Fruit fly (Drosophila melanogaster) whole organism, embryonic: ENCODE results near the gene CG3630.

Source experiments
- BEAF-32 ChIP-seq: fragments of 200-800 bp; sonication (Bioruptor generic); optimal IDR thresholded peaks from 3 replicates; lab custom pipeline; 2017; ENCODE audit warnings: missing biosample characterization, missing genetic modification characterization, mild to moderate bottlenecking, moderate library complexity, missing genetic modification reagents
- CG10209 ChIP-seq: fragments of 200-800 bp; sonication (Bioruptor generic); optimal IDR thresholded peaks from 3 replicates; lab custom pipeline; 2017; ENCODE audit warnings: missing biosample characterization, mild to moderate bottlenecking, missing genetic modification characterization, missing genetic modification reagents
- CG10274 ChIP-seq: fragments of 200-800 bp; sonication (Bioruptor generic); optimal IDR thresholded peaks from 3 replicates; lab custom pipeline; 2017; ENCODE audit warnings: missing biosample characterization, mild to moderate bottlenecking, missing genetic modification characterization
- CG11456 ChIP-seq: fragments of 200-800 bp; sonication (Bioruptor generic); IDR thresholded peaks from 3 replicates; pipeline ENCODE4 v1.3.6; 2022; ENCODE audit warnings: missing biosample characterization, missing genetic modification characterization
- CG11695 ChIP-seq: fragments of 200-800 bp; sonication (Bioruptor generic); IDR thresholded peaks from 3 replicates; pipeline ENCODE4 v1.3.6; 2022; ENCODE audit warnings: missing biosample characterization, missing genetic modification characterization
- CG12104 ChIP-seq: fragments of 200-800 bp; sonication (Bioruptor generic); optimal IDR thresholded peaks from 3 replicates; lab custom pipeline; 2016; ENCODE audit warnings: missing biosample characterization, missing genetic modification characterization
- CG13287 ChIP-seq: fragments of 200-800 bp; sonication (Bioruptor generic); IDR thresholded peaks from 2 replicates; pipeline ENCODE4 v1.3.6; 2022; ENCODE audit warnings: missing biosample characterization, missing genetic modification characterization; ENCODE audit not compliant: partially characterized antibody
- CG13296 ChIP-seq: fragments of 200-800 bp; sonication (Bioruptor generic); optimal IDR thresholded peaks from 3 replicates; lab custom pipeline; 2018; ENCODE audit warnings: missing biosample characterization, mild to moderate bottlenecking, missing genetic modification characterization
- CG14710 ChIP-seq: fragments of 200-800 bp; sonication (Bioruptor generic); optimal IDR thresholded peaks from 3 replicates; lab custom pipeline; 2019; ENCODE audit warnings: missing biosample characterization, mild to moderate bottlenecking, missing genetic modification characterization, moderate library complexity
- CG15479 ChIP-seq: fragments of 200-800 bp; sonication (Bioruptor generic); optimal IDR thresholded peaks from 3 replicates; lab custom pipeline; 2019; ENCODE audit warnings: missing biosample characterization, mild to moderate bottlenecking, missing genetic modification characterization, moderate library complexity
- CG15696 ChIP-seq: fragments of 200-800 bp; sonication (Bioruptor generic); optimal IDR thresholded peaks from 2 replicates; lab custom pipeline; 2019; ENCODE audit warnings: missing biosample characterization, mild to moderate bottlenecking, missing genetic modification characterization, moderate library complexity
- CG16815 ChIP-seq: fragments of 200-800 bp; sonication (Bioruptor generic); optimal IDR thresholded peaks from 3 replicates; lab custom pipeline; 2017; ENCODE audit warnings: missing biosample characterization, mild to moderate bottlenecking, missing genetic modification characterization
- CG17328 ChIP-seq: fragments of 200-800 bp; sonication (Bioruptor generic); IDR thresholded peaks from 2 replicates; pipeline ENCODE4 v1.3.6; 2022; ENCODE audit warnings: missing biosample characterization, missing genetic modification characterization
- CG2116 ChIP-seq: fragments of 200-800 bp; sonication (Bioruptor generic); optimal IDR thresholded peaks from 3 replicates; lab custom pipeline; 2018; ENCODE audit warnings: missing biosample characterization, mild to moderate bottlenecking, missing genetic modification characterization
- CG2712 ChIP-seq: fragments of 200-800 bp; optimal IDR thresholded peaks from 3 replicates; lab custom pipeline; 2019; ENCODE audit warnings: missing biosample characterization, mild to moderate bottlenecking, missing genetic modification characterization, moderate library complexity
- CG33213 ChIP-seq: fragments of 200-800 bp; sonication (Bioruptor generic); optimal IDR thresholded peaks from 3 replicates; lab custom pipeline; 2016; ENCODE audit warnings: missing biosample characterization, missing genetic modification characterization
- CG33557 ChIP-seq: fragments of 200-800 bp; sonication (Bioruptor generic); optimal IDR thresholded peaks from 2 replicates; lab custom pipeline; 2019; ENCODE audit warnings: missing biosample characterization, mild to moderate bottlenecking, missing genetic modification characterization, moderate library complexity
- CG43689 ChIP-seq: fragments of 200-800 bp; sonication (Bioruptor generic); IDR thresholded peaks from 2 replicates; pipeline ENCODE4 v1.3.6; 2022; ENCODE audit warnings: missing biosample characterization, missing genetic modification characterization
- CG4617 ChIP-seq: fragments of 200-800 bp; sonication (Bioruptor generic); optimal IDR thresholded peaks from 3 replicates; lab custom pipeline; 2016; ENCODE audit warnings: missing biosample characterization, missing genetic modification characterization, borderline replicate concordance
- CG6272 ChIP-seq: fragments of 200-800 bp; sonication (Bioruptor generic); IDR thresholded peaks from 2 replicates; pipeline ENCODE4 v1.3.6; 2022; ENCODE audit warnings: missing biosample characterization, missing genetic modification characterization
- CG6791 ChIP-seq: fragments of 200-800 bp; sonication (Bioruptor generic); IDR thresholded peaks from 3 replicates; pipeline ENCODE4 v1.3.6; 2022; ENCODE audit warnings: missing biosample characterization, missing genetic modification characterization; ENCODE audit not compliant: partially characterized antibody
- CG7556 ChIP-seq: fragments of 200-800 bp; sonication (Bioruptor generic); optimal IDR thresholded peaks from 2 replicates; lab custom pipeline; 2017; ENCODE audit warnings: missing biosample characterization, mild to moderate bottlenecking, missing genetic modification characterization
- CG7786 ChIP-seq: fragments of 200-800 bp; sonication (Bioruptor generic); optimal IDR thresholded peaks from 2 replicates; lab custom pipeline; 2016; ENCODE audit warnings: missing biosample characterization, missing genetic modification characterization
- CTCF ChIP-seq: fragments of 200-800 bp; sonication (Bioruptor generic); optimal IDR thresholded peaks from 2 replicates; lab custom pipeline; 2017; ENCODE audit warnings: missing biosample characterization, mild to moderate bottlenecking, missing genetic modification characterization, moderate library complexity
- HLH54F ChIP-seq: fragments of 200-800 bp; sonication (Bioruptor generic); optimal IDR thresholded peaks from 3 replicates; lab custom pipeline; 2016; ENCODE audit warnings: missing biosample characterization, missing genetic modification characterization
- Hand ChIP-seq: fragments of 200-800 bp; sonication (Bioruptor generic); optimal IDR thresholded peaks from 2 replicates; lab custom pipeline; 2017; ENCODE audit warnings: mild to moderate bottlenecking, missing biosample characterization, missing genetic modification reagents, missing genetic modification characterization
- Hr3 ChIP-seq: fragments of 200-800 bp; sonication (Bioruptor generic); optimal IDR thresholded peaks from 3 replicates; lab custom pipeline; 2016; ENCODE audit warnings: missing biosample characterization, missing genetic modification characterization
- Pdp1 ChIP-seq, 2 experiments: fragments of 200-800 bp; sonication (Bioruptor generic); optimal IDR thresholded peaks; 3 replicates each; lab custom pipeline; 2016; ENCODE audit warnings: missing biosample characterization in 2 of 2, missing genetic modification characterization in 2 of 2, mild to moderate bottlenecking in 1 of 2, moderate library complexity in 1 of 2
- Rfx ChIP-seq: fragments of 200-800 bp; sonication (Bioruptor generic); IDR thresholded peaks from 2 replicates; pipeline ENCODE4 v1.3.6; 2022; ENCODE audit warnings: missing biosample characterization, missing genetic modification characterization
- bab2 ChIP-seq: fragments of 200-800 bp; sonication (Bioruptor generic); optimal IDR thresholded peaks from 2 replicates; lab custom pipeline; 2016; ENCODE audit warnings: missing biosample characterization, missing genetic modification characterization
- ci ChIP-seq: fragments of 200-800 bp; sonication (Bioruptor generic); IDR thresholded peaks from 3 replicates; pipeline ENCODE4 v1.3.6; 2022; ENCODE audit warnings: missing biosample characterization, missing genetic modification characterization
- corto ChIP-seq: fragments of 200-800 bp; sonication (Bioruptor generic); optimal IDR thresholded peaks from 2 replicates; lab custom pipeline; 2016; ENCODE audit warnings: missing biosample characterization, mild to moderate bottlenecking, missing genetic modification characterization, moderate library complexity
- esg ChIP-seq: fragments of 200-800 bp; sonication (Bioruptor generic); conservative IDR thresholded peaks from 2 replicates; pipeline ENCODE4 v1.3.6; 2022; ENCODE audit warnings: missing biosample characterization, missing genetic modification characterization
- fd3F ChIP-seq: fragments of 200-800 bp; sonication (Bioruptor generic); optimal IDR thresholded peaks from 2 replicates; lab custom pipeline; 2018; ENCODE audit warnings: missing biosample characterization, mild to moderate bottlenecking, missing genetic modification characterization, moderate library complexity
- gce ChIP-seq: fragments of 200-800 bp; sonication (Bioruptor generic); IDR thresholded peaks from 3 replicates; pipeline ENCODE4 v1.3.6; 2022; ENCODE audit warnings: missing biosample characterization, missing genetic modification characterization
- ind ChIP-seq: fragments of 200-800 bp; sonication (Bioruptor generic); optimal IDR thresholded peaks from 3 replicates; lab custom pipeline; 2016; ENCODE audit warnings: missing biosample characterization, missing genetic modification characterization
- mirr ChIP-seq: fragments of 200-800 bp; sonication (Bioruptor generic); optimal IDR thresholded peaks from 3 replicates; lab custom pipeline; 2018; ENCODE audit warnings: missing biosample characterization, mild to moderate bottlenecking, missing genetic modification characterization
- nerfin-1 ChIP-seq: fragments of 200-800 bp; sonication (Bioruptor generic); optimal IDR thresholded peaks from 3 replicates; lab custom pipeline; 2019; ENCODE audit warnings: missing biosample characterization, mild to moderate bottlenecking, missing genetic modification characterization, moderate library complexity
- odd ChIP-seq: fragments of 200-800 bp; sonication (Bioruptor generic); optimal IDR thresholded peaks from 2 replicates; lab custom pipeline; 2017; ENCODE audit warnings: missing biosample characterization, mild to moderate bottlenecking, missing genetic modification characterization
- prd ChIP-seq, 3 experiments: fragments of >200 bp in 2 of 3; fragments of 200-800 bp in 1 of 3; sonication (Bioruptor generic) in 1 of 3; optimal IDR thresholded peaks in 2 of 3; IDR thresholded peaks in 1 of 3; 2 replicates in 2 of 3; 3 replicates in 1 of 3; pipeline versions ENCODE4 v1.3.6 to Lab custom; 2017 to 2022; ENCODE audit warnings: missing biosample characterization in 1 of 3, missing genetic modification characterization in 1 of 3
- pum ChIP-seq: fragments of 200-800 bp; sonication (Bioruptor generic); optimal IDR thresholded peaks from 2 replicates; lab custom pipeline; 2016; ENCODE audit warnings: missing biosample characterization, missing genetic modification characterization
- rib ChIP-seq: fragments of 200-800 bp; sonication (Bioruptor generic); IDR thresholded peaks from 2 replicates; pipeline ENCODE4 v1.3.6; 2022; ENCODE audit warnings: missing biosample characterization, missing genetic modification characterization
- sr ChIP-seq: fragments of 200-800 bp; sonication (Bioruptor generic); IDR thresholded peaks from 3 replicates; pipeline ENCODE4 v1.3.6; 2022; ENCODE audit warnings: missing biosample characterization, missing genetic modification characterization
- tna ChIP-seq: fragments of 200-800 bp; sonication (Bioruptor generic); IDR thresholded peaks from 2 replicates; pipeline ENCODE4 v1.3.6; 2022; ENCODE audit warnings: missing biosample characterization, missing genetic modification characterization; ENCODE audit not compliant: partially characterized antibody
- ttk ChIP-seq: fragments of 200-800 bp; sonication (Bioruptor generic); IDR thresholded peaks from 2 replicates; pipeline ENCODE4 v2.1.2; 2022; ENCODE audit warnings: missing biosample characterization, missing genetic modification characterization
- unc-4 ChIP-seq: fragments of 200-800 bp; sonication (Bioruptor generic); IDR thresholded peaks from 2 replicates; pipeline ENCODE4 v1.3.6; 2022; ENCODE audit warnings: missing biosample characterization, missing genetic modification characterization; ENCODE audit not compliant: partially characterized antibody
- vnd ChIP-seq: fragments of 200-800 bp; sonication (Bioruptor generic); IDR thresholded peaks from 3 replicates; pipeline ENCODE4 v1.3.6; 2022; ENCODE audit warnings: missing biosample characterization, missing genetic modification characterization; ENCODE audit not compliant: partially characterized antibody
- zfh1 ChIP-seq: fragments of 200-800 bp; sonication (Bioruptor generic); IDR thresholded peaks from 3 replicates; pipeline ENCODE4 v1.3.6; 2022; ENCODE audit warnings: missing biosample characterization, missing genetic modification characterization

Gene CG3630

dm6 chrX:2145690-2146470, 16.1 kb upstream of the CG3630 start (continued):
- 0 out of 2 replicates have a peak, but pooled peaks have one; percentile 35 for TF ChIP-seq esg
- TF ChIP-seq CG15479, result peak; percentile 27
- peak; percentile 67 for TF ChIP-seq corto (GFP tag; lab: Kevin White, UChicago)
- TF ChIP-seq CG15696 (tag; lab: Kevin White, UChicago), result no peak
- TF ChIP-seq vnd, result peak; percentile 79
- peak; percentile 50 for TF ChIP-seq CG7556 (GFP tag; lab: Kevin White, UChicago)
- TF ChIP-seq sr (GFP tag; lab: Robert Waterston, UW), result no peak
- 0 out of 3 replicates have a peak, but pooled peaks have one; percentile 16 for TF ChIP-seq CG11456 (GFP tag; lab: Robert Waterston, UW)
- TF ChIP-seq gce (GFP tag; lab: Robert Waterston, UW), result no peak
- TF ChIP-seq odd, result no peak
- TF ChIP-seq CTCF (GFP tag; lab: Kevin White, UChicago), result no peak
- peak; percentile 18 for TF ChIP-seq fd3F
- peak; percentile 56 for TF ChIP-seq CG7786 (GFP tag; lab: Kevin White, UChicago)
- peak; percentile 22 for TF ChIP-seq CG2116 (GFP tag; lab: Kevin White, UChicago)
- TF ChIP-seq CG14710 (tag; lab: Kevin White, UChicago), result peak; percentile 2
- TF ChIP-seq rib (GFP tag; lab: Robert Waterston, UW), result 0 out of 2 replicates have a peak, but pooled peaks have one; percentile 37
- peak; percentile 23 for TF ChIP-seq bab2
- TF ChIP-seq CG17328 (GFP tag; lab: Robert Waterston, UW), result no peak
- TF ChIP-seq CG16815 (GFP tag; lab: Kevin White, UChicago), result peak; percentile 11
- no peak for TF ChIP-seq prd (optimal IDR thresholded peaks at IDR 0.05; lab: Kevin White, UChicago)
- peak; percentile 38; the same call in 1 of the 3 replicates for TF ChIP-seq prd (GFP tag; IDR thresholded peaks at IDR 0.05; lab: Robert Waterston, UW)
- peak; percentile 74 for TF ChIP-seq Rfx
- TF ChIP-seq Hr3 (GFP tag; lab: Kevin White, UChicago), result peak; percentile 56
- TF ChIP-seq pum (GFP tag; lab: Kevin White, UChicago), result peak; percentile 23
- peak; percentile 42 for TF ChIP-seq CG33557 (GFP tag; lab: Kevin White, UChicago)
- TF ChIP-seq CG13287 (GFP tag; lab: Robert Waterston, UW), result peak; percentile 79
- no peak for TF ChIP-seq CG4617
- peak; percentile 51 for TF ChIP-seq CG2712
- peak; percentile 23 for TF ChIP-seq nerfin-1 (tag; lab: Kevin White, UChicago)
- TF ChIP-seq CG33213, result no peak
- peak; percentile 12; the same call in 1 of the 3 replicates for TF ChIP-seq zfh1 (GFP tag; lab: Robert Waterston, UW)
- no peak for TF ChIP-seq CG12104 (GFP tag; lab: Kevin White, UChicago)
- no peak for TF ChIP-seq CG10274
- TF ChIP-seq Hand (GFP tag; lab: Kevin White, UChicago), result peak; percentile 1
- peak; percentile 59; the same call in 1 of the 2 replicates for TF ChIP-seq CG6272 (GFP tag; lab: Robert Waterston, UW)
- peak; percentile 23 for TF ChIP-seq mirr (GFP tag; lab: Kevin White, UChicago)
- peak; percentile 49; the same call in 1 of the 3 replicates for TF ChIP-seq ci (GFP tag; lab: Robert Waterston, UW)
- peak; percentile 31 for TF ChIP-seq CG13296 (GFP tag; lab: Kevin White, UChicago)
- no peak for TF ChIP-seq CG11695
- TF ChIP-seq CG6791, result peak; percentile 62; the same call in 2 of the 3 replicates
- TF ChIP-seq ttk (GFP tag; lab: Robert Waterston, UW), result no peak
- TF ChIP-seq HLH54F (GFP tag; lab: Kevin White, UChicago), result peak; percentile 6
- TF ChIP-seq BEAF-32 (GFP tag; lab: Kevin White, UChicago), result peak; percentile 83
- TF ChIP-seq CG10209 (GFP tag; lab: Kevin White, UChicago), result peak; percentile 13
- peak; percentile 55 for TF ChIP-seq ind (GFP tag; lab: Kevin White, UChicago)
- peak; percentile 22 to 51 for TF ChIP-seq Pdp1 (GFP tag; optimal IDR thresholded peaks at IDR 0.05; lab: Kevin White, UChicago)
- no peak for TF ChIP-seq CG43689 (GFP tag; lab: Robert Waterston, UW)
- peak; percentile 50; the same call in 1 of the 2 replicates for TF ChIP-seq tna (GFP tag; lab: Robert Waterston, UW)
- TF ChIP-seq unc-4 (GFP tag; lab: Robert Waterston, UW), result peak; percentile 76
